Worm (Caenorhabditis elegans) whole organism, early embryonic: ENCODE data around the gene mlc-3.

Source experiments
- aly-1 ChIP-seq: sonication (generic microtip); optimal IDR thresholded peaks from 2 replicates; lab custom pipeline; 2016; ENCODE audit warnings: missing genetic modification characterization, missing compliant biosample characterization
- ama-1 ChIP-seq: fragments of 150-350 bp; optimal IDR thresholded peaks from 2 replicates; lab custom pipeline; 2014
- hmbx-1 ChIP-seq: sonication (generic microtip); optimal IDR thresholded peaks from 2 replicates; lab custom pipeline; 2016; ENCODE audit warnings: mild to moderate bottlenecking, missing genetic modification characterization, missing compliant biosample characterization
- hmg-4 ChIP-seq: fragments of 200-800 bp; sonication (Bioruptor generic); optimal IDR thresholded peaks from 2 replicates; lab custom pipeline; 2018; ENCODE audit warnings: mild to moderate bottlenecking, missing genetic modification characterization, missing compliant biosample characterization
- tbx-37 ChIP-seq: fragments of 200-800 bp; sonication (Bioruptor generic); conservative IDR thresholded peaks from 2 replicates; pipeline ENCODE4 v1.3.6; 2022; ENCODE audit warnings: missing genetic modification reagents, missing genetic modification characterization, missing compliant biosample characterization

DNA sequence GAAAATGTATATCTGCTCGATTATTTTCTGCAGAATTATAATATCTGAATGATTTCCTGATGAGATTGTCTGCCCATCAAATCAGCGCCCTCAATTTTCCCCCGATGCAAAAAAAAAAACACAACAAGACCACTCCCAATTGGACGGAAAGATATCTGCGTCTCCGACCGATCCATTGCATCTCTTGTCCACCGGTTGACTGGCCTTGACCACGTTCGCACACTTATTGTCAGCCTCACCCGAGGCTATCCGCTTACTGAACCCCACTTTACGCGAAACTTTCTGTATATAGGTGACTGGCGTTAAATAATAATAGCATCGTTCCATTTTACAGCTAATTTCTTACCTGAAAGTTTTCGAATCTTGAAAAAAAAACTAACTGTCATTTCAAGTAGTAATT is 29.5 kb downstream of the mlc-3 start:
- TF ChIP-seq ama-1 (lab: Kevin White, UChicago) = no peak
- no peak for TF ChIP-seq hmg-4 (GFP tag; lab: Kevin White, UChicago)
- no peak for TF ChIP-seq tbx-37
- TF ChIP-seq aly-1 (tag; lab: Kevin White, UChicago) = no peak
- no peak for TF ChIP-seq hmbx-1 (tag; lab: Kevin White, UChicago)
